Fruit fly (Drosophila melanogaster) whole organism, embryonic: ENCODE measurements around the gene IleRS-m.

ENCODE experiments used
- CG11398 ChIP-seq: fragments of 200-800 bp; sonication (Bioruptor generic); optimal IDR thresholded peaks from 2 replicates; lab custom pipeline; 2016; ENCODE audit warnings: missing biosample characterization, missing genetic modification characterization
- CG12155 ChIP-seq: fragments of 200-800 bp; sonication (Bioruptor generic); optimal IDR thresholded peaks from 3 replicates; lab custom pipeline; 2016; ENCODE audit warnings: missing biosample characterization, missing genetic modification characterization
- CG13424 ChIP-seq: fragments of 200-800 bp; sonication (Bioruptor generic); optimal IDR thresholded peaks from 2 replicates; lab custom pipeline; 2019; ENCODE audit warnings: missing biosample characterization, mild to moderate bottlenecking, missing genetic modification characterization, moderate library complexity
- CG17361 ChIP-seq: fragments of 200-800 bp; sonication (Bioruptor generic); IDR thresholded peaks from 3 replicates; pipeline ENCODE4 v1.3.6; 2022; ENCODE audit warnings: missing biosample characterization, missing genetic modification characterization
- CG2202 ChIP-seq: fragments of 200-800 bp; sonication (Bioruptor generic); optimal IDR thresholded peaks from 2 replicates; lab custom pipeline; 2018; ENCODE audit warnings: missing biosample characterization, mild to moderate bottlenecking, missing genetic modification characterization
- CG2712 ChIP-seq: fragments of 200-800 bp; optimal IDR thresholded peaks from 3 replicates; lab custom pipeline; 2019; ENCODE audit warnings: missing biosample characterization, mild to moderate bottlenecking, missing genetic modification characterization, moderate library complexity
- CG31365 ChIP-seq: fragments of 200-800 bp; sonication (Bioruptor generic); optimal IDR thresholded peaks from 2 replicates; lab custom pipeline; 2018; ENCODE audit warnings: missing biosample characterization, mild to moderate bottlenecking, missing genetic modification characterization
- CG34376 ChIP-seq: fragments of 200-800 bp; sonication (Bioruptor generic); optimal IDR thresholded peaks from 2 replicates; lab custom pipeline; 2018; ENCODE audit warnings: missing biosample characterization, mild to moderate bottlenecking, missing genetic modification characterization
- CG42726 ChIP-seq: fragments of 200-800 bp; sonication (Bioruptor generic); IDR thresholded peaks from 2 replicates; pipeline ENCODE4 v1.3.6; 2022; ENCODE audit warnings: missing biosample characterization, missing genetic modification characterization; ENCODE audit not compliant: partially characterized antibody
- CG6689 ChIP-seq: fragments of 200-800 bp; sonication (Bioruptor generic); IDR thresholded peaks from 2 replicates; pipeline ENCODE4 v1.3.6; 2022; ENCODE audit warnings: missing biosample characterization, missing genetic modification characterization
- CG7839 ChIP-seq: fragments of 200-800 bp; sonication (Bioruptor generic); optimal IDR thresholded peaks from 3 replicates; lab custom pipeline; 2018; ENCODE audit warnings: missing biosample characterization, mild to moderate bottlenecking, missing genetic modification characterization, moderate library complexity
- CG7963 ChIP-seq: fragments of 200-800 bp; sonication (Bioruptor generic); IDR thresholded peaks from 3 replicates; pipeline ENCODE4 v1.3.6; 2022; ENCODE audit warnings: missing biosample characterization, missing genetic modification characterization; ENCODE audit not compliant: partially characterized antibody
- CG8388 ChIP-seq: fragments of 200-800 bp; sonication (Bioruptor generic); optimal IDR thresholded peaks from 2 replicates; lab custom pipeline; 2019; ENCODE audit warnings: missing biosample characterization, mild to moderate bottlenecking, missing genetic modification characterization, moderate library complexity
- CG9797 ChIP-seq: fragments of 200-800 bp; sonication (Bioruptor generic); optimal IDR thresholded peaks from 3 replicates; lab custom pipeline; 2018; ENCODE audit warnings: missing biosample characterization, mild to moderate bottlenecking, missing genetic modification characterization
- CrebB ChIP-seq: fragments of 200-800 bp; sonication (Bioruptor generic); optimal IDR thresholded peaks from 3 replicates; lab custom pipeline; 2018; ENCODE audit warnings: missing biosample characterization, mild to moderate bottlenecking, missing genetic modification characterization
- D ChIP-seq, 2 experiments: fragments of 200-800 bp in 1 of 2; fragments of >200 bp in 1 of 2; sonication (Bioruptor generic) in 1 of 2; optimal IDR thresholded peaks; 2 replicates in 1 of 2; 3 replicates in 1 of 2; lab custom pipeline; 2017; ENCODE audit warnings: mild to moderate bottlenecking in 1 of 2, missing biosample characterization in 1 of 2, missing genetic modification characterization in 1 of 2, missing genetic modification reagents in 1 of 2
- Dref ChIP-seq: fragments of 200-800 bp; sonication (Bioruptor generic); IDR thresholded peaks from 2 replicates; pipeline ENCODE4 v1.3.6; 2022; ENCODE audit warnings: missing biosample characterization, missing genetic modification characterization
- Ets97D ChIP-seq: fragments of 200-800 bp; sonication (Bioruptor generic); optimal IDR thresholded peaks from 3 replicates; lab custom pipeline; 2016; ENCODE audit warnings: missing biosample characterization, missing genetic modification characterization
- HLH3B ChIP-seq: fragments of 200-800 bp; sonication (Bioruptor generic); IDR thresholded peaks from 2 replicates; pipeline ENCODE4 v1.3.6; 2022; ENCODE audit warnings: missing biosample characterization, missing genetic modification characterization
- Hey ChIP-seq: fragments of 200-800 bp; sonication (Bioruptor generic); optimal IDR thresholded peaks from 3 replicates; lab custom pipeline; 2018; ENCODE audit warnings: missing biosample characterization, mild to moderate bottlenecking, missing genetic modification characterization
- Jarid2 ChIP-seq: fragments of 200-800 bp; sonication (Bioruptor generic); optimal IDR thresholded peaks from 3 replicates; lab custom pipeline; 2017; ENCODE audit warnings: mild to moderate bottlenecking, missing biosample characterization, missing genetic modification reagents, missing genetic modification characterization
- MESR4 ChIP-seq: fragments of 200-800 bp; sonication (Bioruptor generic); optimal IDR thresholded peaks from 2 replicates; lab custom pipeline; 2018; ENCODE audit warnings: missing biosample characterization, mild to moderate bottlenecking, missing genetic modification characterization, moderate library complexity
- Mad ChIP-seq: fragments of 200-800 bp; sonication (Bioruptor generic); optimal IDR thresholded peaks from 2 replicates; lab custom pipeline; 2016; ENCODE audit warnings: missing biosample characterization, missing genetic modification characterization
- Meics ChIP-seq: fragments of 200-800 bp; sonication (Bioruptor generic); optimal IDR thresholded peaks from 2 replicates; lab custom pipeline; 2017; ENCODE audit warnings: missing biosample characterization, mild to moderate bottlenecking, missing genetic modification characterization
- Myb ChIP-seq: fragments of 200-800 bp; sonication (Bioruptor generic); optimal IDR thresholded peaks from 2 replicates; lab custom pipeline; 2016; ENCODE audit warnings: missing biosample characterization, missing genetic modification characterization
- PHDP ChIP-seq: fragments of 200-800 bp; sonication (Bioruptor generic); optimal IDR thresholded peaks from 3 replicates; lab custom pipeline; 2018; ENCODE audit warnings: missing biosample characterization, mild to moderate bottlenecking, missing genetic modification characterization, moderate library complexity
- Ravus ChIP-seq: fragments of 200-800 bp; sonication (Bioruptor generic); IDR thresholded peaks from 2 replicates; pipeline ENCODE4 v1.3.6; 2022; ENCODE audit warnings: missing biosample characterization, missing genetic modification characterization
- Spps ChIP-seq: fragments of 200-800 bp; sonication (Bioruptor generic); optimal IDR thresholded peaks from 2 replicates; lab custom pipeline; 2018; ENCODE audit warnings: missing biosample characterization, mild to moderate bottlenecking, missing genetic modification characterization
- Sry-δ ChIP-seq: fragments of 200-800 bp; sonication (Bioruptor generic); optimal IDR thresholded peaks from 2 replicates; lab custom pipeline; 2016; ENCODE audit warnings: missing biosample characterization, missing genetic modification characterization
- TFAM ChIP-seq: fragments of 200-800 bp; sonication (Bioruptor generic); optimal IDR thresholded peaks from 2 replicates; lab custom pipeline; 2017; ENCODE audit warnings: missing biosample characterization, missing genetic modification characterization, inconsistent platforms
- bcd ChIP-seq: fragments of 200-800 bp; sonication (Bioruptor generic); optimal IDR thresholded peaks from 2 replicates; lab custom pipeline; 2017; ENCODE audit warnings: missing biosample characterization, mild to moderate bottlenecking, missing genetic modification characterization
- dpn ChIP-seq, 2 experiments: fragments of 200-800 bp; sonication (Bioruptor generic); optimal IDR thresholded peaks; 3 replicates each; lab custom pipeline; 2016; ENCODE audit warnings: missing biosample characterization in 2 of 2, missing genetic modification characterization in 2 of 2
- eyg ChIP-seq: fragments of 200-800 bp; sonication (Bioruptor generic); optimal IDR thresholded peaks from 3 replicates; lab custom pipeline; 2016; ENCODE audit warnings: missing biosample characterization, missing genetic modification characterization
- fru ChIP-seq: fragments of >200 bp; optimal IDR thresholded peaks from 2 replicates; lab custom pipeline; 2017
- ken ChIP-seq: fragments of 200-800 bp; sonication (Bioruptor generic); IDR thresholded peaks from 3 replicates; pipeline ENCODE4 v1.3.6; 2022; ENCODE audit warnings: missing biosample characterization, missing genetic modification characterization
- lbe ChIP-seq: fragments of 200-800 bp; sonication (Bioruptor generic); optimal IDR thresholded peaks from 2 replicates; lab custom pipeline; 2016; ENCODE audit warnings: missing biosample characterization, mild to moderate bottlenecking, missing genetic modification characterization
- mld ChIP-seq: fragments of 200-800 bp; sonication (Bioruptor generic); IDR thresholded peaks from 3 replicates; pipeline ENCODE4 v1.3.6; 2022; ENCODE audit warnings: missing biosample characterization, missing genetic modification characterization; ENCODE audit not compliant: partially characterized antibody
- nau ChIP-seq: fragments of 200-800 bp; sonication (Bioruptor generic); optimal IDR thresholded peaks from 3 replicates; lab custom pipeline; 2017; ENCODE audit warnings: missing biosample characterization, mild to moderate bottlenecking, missing genetic modification characterization, missing genetic modification reagents
- pan ChIP-seq, 4 experiments: fragments of >200 bp in 3 of 4; fragments of 200-800 bp in 1 of 4; sonication (Bioruptor generic) in 1 of 4; optimal IDR thresholded peaks in 3 of 4; IDR thresholded peaks in 1 of 4; 2 replicates each; pipeline versions ENCODE4 v1.3.6 to Lab custom; 2017 to 2022; ENCODE audit warnings: missing biosample characterization in 2 of 4, missing genetic modification characterization in 2 of 4, mixed read lengths in 1 of 4
- phol ChIP-seq: fragments of 200-800 bp; sonication (Bioruptor generic); optimal IDR thresholded peaks from 3 replicates; lab custom pipeline; 2018; ENCODE audit warnings: missing biosample characterization, mild to moderate bottlenecking, missing genetic modification characterization, moderate library complexity
- schlank ChIP-seq: fragments of 200-800 bp; sonication (Bioruptor generic); optimal IDR thresholded peaks from 2 replicates; lab custom pipeline; 2018; ENCODE audit warnings: missing biosample characterization, mild to moderate bottlenecking, missing genetic modification characterization
- scrt ChIP-seq: fragments of 200-800 bp; sonication (Bioruptor generic); optimal IDR thresholded peaks from 2 replicates; lab custom pipeline; 2018; ENCODE audit warnings: missing biosample characterization, mild to moderate bottlenecking, missing genetic modification characterization, moderate library complexity
- sim ChIP-seq: fragments of 200-800 bp; sonication (Bioruptor generic); IDR thresholded peaks from 2 replicates; pipeline ENCODE4 v1.3.6; 2022; ENCODE audit warnings: missing biosample characterization, missing genetic modification characterization
- tup ChIP-seq: fragments of 200-800 bp; sonication (Bioruptor generic); optimal IDR thresholded peaks from 2 replicates; lab custom pipeline; 2016; ENCODE audit warnings: missing biosample characterization, mild to moderate bottlenecking, missing genetic modification characterization, moderate library complexity
- twi ChIP-seq: fragments of 200-800 bp; optimal IDR thresholded peaks from 2 replicates; lab custom pipeline; 2019; ENCODE audit warnings: missing biosample characterization, mild to moderate bottlenecking, missing genetic modification characterization, moderate library complexity
- unpg ChIP-seq: fragments of 200-800 bp; sonication (Bioruptor generic); optimal IDR thresholded peaks from 3 replicates; lab custom pipeline; 2018; ENCODE audit warnings: missing biosample characterization, mild to moderate bottlenecking, missing genetic modification characterization, moderate library complexity
- vfl ChIP-seq: fragments of 200-800 bp; sonication (Bioruptor generic); optimal IDR thresholded peaks from 2 replicates; lab custom pipeline; 2016; ENCODE audit warnings: missing biosample characterization, missing genetic modification characterization
- wek ChIP-seq: fragments of 200-800 bp; sonication (Bioruptor generic); optimal IDR thresholded peaks from 3 replicates; lab custom pipeline; 2018; ENCODE audit warnings: missing biosample characterization, mild to moderate bottlenecking, missing genetic modification characterization, moderate library complexity
- wor ChIP-seq: fragments of 200-800 bp; sonication (Bioruptor generic); IDR thresholded peaks from 2 replicates; pipeline ENCODE4 v1.3.6; 2022; ENCODE audit warnings: missing biosample characterization, missing genetic modification characterization
- zfh2 ChIP-seq: fragments of 200-800 bp; sonication (Bioruptor generic); optimal IDR thresholded peaks from 2 replicates; lab custom pipeline; 2016; ENCODE audit warnings: missing biosample characterization, missing genetic modification characterization

The IleRS-m gene

dm6 chr3L:16054095-16054494, 46.0 kb upstream of the IleRS-m start (continued):
- TF ChIP-seq ken (GFP tag; lab: Robert Waterston, UW): no peak
- no peak for TF ChIP-seq CG7963
- peak in 1 of 2 experiments; percentile 38 for TF ChIP-seq dpn (GFP tag; optimal IDR thresholded peaks at IDR 0.05; lab: Kevin White, UChicago)
- TF ChIP-seq Ets97D (GFP tag; lab: Kevin White, UChicago): no peak
- peak; percentile 65 for TF ChIP-seq CG7839 (tag; lab: Kevin White, UChicago)
- no peak for TF ChIP-seq CG42726 (GFP tag; lab: Robert Waterston, UW)
- no peak for TF ChIP-seq twi
- TF ChIP-seq CG2202: no peak
- TF ChIP-seq wor: 0 out of 2 replicates have a peak, but pooled peaks have one; percentile 19
- TF ChIP-seq Meics (GFP tag; lab: Kevin White, UChicago): peak; percentile 32
- TF ChIP-seq Sry-δ (GFP tag; lab: Kevin White, UChicago): no peak
- no peak for TF ChIP-seq Jarid2
- peak; percentile 54 for TF ChIP-seq CG8388 (GFP tag; lab: Kevin White, UChicago)
- no peak for TF ChIP-seq tup
- TF ChIP-seq CG9797 (GFP tag; lab: Kevin White, UChicago): no peak
- peak; percentile 68 for TF ChIP-seq phol (tag; lab: Kevin White, UChicago)
- no peak for TF ChIP-seq CG11398 (GFP tag; lab: Kevin White, UChicago)
- no peak for TF ChIP-seq Myb (GFP tag; lab: Kevin White, UChicago)
- TF ChIP-seq mld (GFP tag; lab: Robert Waterston, UW): no peak
- no peak for TF ChIP-seq zfh2
- peak; percentile 71 for TF ChIP-seq CG6689 (GFP tag; lab: Robert Waterston, UW)
- no peak for TF ChIP-seq Mad (GFP tag; lab: Kevin White, UChicago)
- TF ChIP-seq eyg (GFP tag; lab: Kevin White, UChicago): no peak
- TF ChIP-seq Dref (GFP tag; lab: Robert Waterston, UW): no peak
- no peak for TF ChIP-seq Spps (tag; lab: Kevin White, UChicago)
- no peak for TF ChIP-seq fru
- peak; percentile 50 for TF ChIP-seq unpg
- TF ChIP-seq vfl (GFP tag; lab: Kevin White, UChicago): no peak
- no peak for TF ChIP-seq scrt (GFP tag; lab: Kevin White, UChicago)
- peak; percentile 2 for TF ChIP-seq nau (GFP tag; lab: Kevin White, UChicago)
- peak; percentile 49 for TF ChIP-seq PHDP (tag; lab: Kevin White, UChicago)
- TF ChIP-seq CG12155 (GFP tag; lab: Kevin White, UChicago): no peak
- no peak for TF ChIP-seq Hey (tag; lab: Kevin White, UChicago)
- TF ChIP-seq wek (GFP tag; lab: Kevin White, UChicago): no peak
- no peak for TF ChIP-seq D (optimal IDR thresholded peaks at IDR 0.05; lab: Kevin White, UChicago)
- peak; percentile 43 for TF ChIP-seq D (GFP tag; optimal IDR thresholded peaks at IDR 0.05; lab: Kevin White, UChicago)
- no peak for TF ChIP-seq CG31365 (tag; lab: Kevin White, UChicago)
- no peak for TF ChIP-seq MESR4
- no peak for TF ChIP-seq CrebB (tag; lab: Kevin White, UChicago)
- TF ChIP-seq Ravus (GFP tag; lab: Robert Waterston, UW): no peak
- TF ChIP-seq lbe: no peak
- TF ChIP-seq CG17361 (GFP tag; lab: Robert Waterston, UW): peak; percentile 78
- TF ChIP-seq CG34376 (GFP tag; lab: Kevin White, UChicago): no peak
- peak; percentile 68 for TF ChIP-seq CG2712
- no peak for TF ChIP-seq sim
- TF ChIP-seq TFAM (GFP tag; lab: Kevin White, UChicago): no peak
- TF ChIP-seq HLH3B (GFP tag; lab: Robert Waterston, UW): peak; percentile 18; the same call in 1 of the 2 replicates
- no peak for TF ChIP-seq pan (optimal IDR thresholded peaks at IDR 0.05; lab: Kevin White, UChicago)
- peak in 1 of 2 experiments; percentile 71 for TF ChIP-seq pan (GFP tag; optimal IDR thresholded peaks at IDR 0.05 in 1 of 2, IDR thresholded peaks at IDR 0.05 in 1 of 2)
- no peak for TF ChIP-seq schlank (tag; lab: Kevin White, UChicago)
- peak; percentile 49 for TF ChIP-seq bcd (GFP tag; lab: Kevin White, UChicago)
- peak; percentile 58 for TF ChIP-seq CG13424 (tag; lab: Kevin White, UChicago)
